Fruit fly (Drosophila melanogaster): Measurements from ENCODE around the gene Dhod.

DNA sequence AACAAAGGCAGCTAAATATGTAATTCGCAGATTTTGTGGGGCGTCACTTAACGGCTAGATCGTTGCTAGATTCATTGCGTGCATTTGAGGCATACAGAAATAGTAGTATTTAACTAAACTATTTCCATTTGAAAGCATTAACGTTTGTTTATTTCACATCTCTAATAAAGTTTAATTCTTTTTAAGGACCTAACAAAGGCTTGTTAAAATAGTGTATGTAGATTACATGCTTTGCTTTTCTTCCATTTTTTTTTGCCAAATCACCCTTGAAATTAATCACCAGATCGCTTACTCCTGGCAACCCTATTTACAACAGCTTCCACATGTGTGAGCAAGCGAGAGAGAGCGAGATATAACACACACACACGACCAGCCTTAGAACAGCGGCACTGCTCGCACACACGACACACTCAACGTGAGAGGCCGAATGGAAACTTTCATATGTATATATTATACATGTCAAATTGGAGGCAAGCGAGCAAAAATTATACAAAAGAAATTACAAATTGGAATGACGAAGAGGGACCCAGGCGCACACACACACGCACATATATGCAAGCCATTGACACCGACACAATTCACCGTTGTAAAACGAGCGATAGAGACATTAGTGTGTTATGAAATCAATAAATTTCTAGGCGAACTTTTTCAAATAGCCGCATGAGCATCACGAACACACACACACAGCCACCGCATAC, 6.6 kb upstream of the Dhod start:
- TF ChIP-seq CTCF (optimal IDR thresholded peaks at IDR 0.05) (no peak), CG8478 (optimal IDR thresholded peaks at IDR 0.05) (no peak)
